Worm (Caenorhabditis elegans): ENCODE data around the gene uggt-1.

uggt-1 gene

DNA sequence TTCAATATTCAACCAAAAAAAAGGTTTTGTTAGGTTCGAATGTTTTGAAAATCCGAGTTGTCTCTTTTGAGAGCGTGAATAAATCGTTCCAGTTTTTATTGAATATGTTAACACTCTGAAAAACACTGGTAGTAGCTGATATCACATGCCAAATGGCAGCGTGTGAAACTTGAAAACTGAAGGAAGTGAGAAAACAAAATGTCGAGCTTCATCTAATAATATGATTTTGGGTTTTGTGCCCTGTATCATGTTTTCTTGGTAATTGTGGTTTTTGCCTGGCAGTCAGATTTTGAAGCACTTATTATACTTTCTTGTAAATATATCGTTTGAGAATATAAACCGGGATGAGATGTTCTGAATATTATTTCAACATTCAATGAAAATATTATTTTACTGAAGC is 2.0 kb upstream of the uggt-1 start, which contains the start of gene F48E3.6:
Gene F48E3.6, minus strand, starts transcription at position 101 of the 400 bp plus-strand sequence.
- TF ChIP-seq npax-4 (tag; optimal IDR thresholded peaks at IDR 0.05) = no peak
- TF ChIP-seq K02D7.2 (tag; optimal IDR thresholded peaks at IDR 0.05) = no peak
- TF ChIP-seq unc-86 (tag; optimal IDR thresholded peaks at IDR 0.05) = no peak
- TF ChIP-seq fkh-10 (GFP tag; optimal IDR thresholded peaks at IDR 0.05) = no peak
- no peak for TF ChIP-seq ceh-31 (tag; optimal IDR thresholded peaks at IDR 0.05)
- TF ChIP-seq fax-1 (tag; optimal IDR thresholded peaks at IDR 0.05) = no peak
- TF ChIP-seq ceh-2 (tag; optimal IDR thresholded peaks at IDR 0.05) = no peak
- no peak for TF ChIP-seq pat-9 (tag; optimal IDR thresholded peaks at IDR 0.05)
- no peak for TF ChIP-seq mec-3 (tag; optimal IDR thresholded peaks at IDR 0.05; ENCODE audit: borderline replicate concordance)
- no peak for TF ChIP-seq hlh-6 (tag; optimal IDR thresholded peaks at IDR 0.05)
- TF ChIP-seq dve-1 (tag; optimal IDR thresholded peaks at IDR 0.05) = no peak
- no peak for TF ChIP-seq unc-3 (GFP tag; conservative IDR thresholded peaks at IDR 0.05)
- no peak for TF ChIP-seq unc-3 (tag; optimal IDR thresholded peaks at IDR 0.05)
- TF ChIP-seq zip-5 (tag; optimal IDR thresholded peaks at IDR 0.05) = no peak
- no peak for TF ChIP-seq C38D4.7 (GFP tag; optimal IDR thresholded peaks at IDR 0.05)
- TF ChIP-seq che-1 (tag; optimal IDR thresholded peaks at IDR 0.05) = no peak
- no peak for TF ChIP-seq pha-2 (tag; optimal IDR thresholded peaks at IDR 0.05)
- no peak for TF ChIP-seq F13H6.1 (tag; optimal IDR thresholded peaks at IDR 0.05)
- no peak for TF ChIP-seq C08G9.2 (tag; optimal IDR thresholded peaks at IDR 0.05)
- TF ChIP-seq pax-1 (tag; optimal IDR thresholded peaks at IDR 0.05) = no peak
- TF ChIP-seq ceh-22 (tag; optimal IDR thresholded peaks at IDR 0.05) = no peak

ce11 chrX:7495491-7495890 is 5.3 kb downstream of the uggt-1 start, which contains the start of gene try-14:
TSS of gene try-14 (minus strand) at chrX:7495591.
- TF ChIP-seq ceh-14 (tag; optimal IDR thresholded peaks at IDR 0.05) (no peak), syd-9 (tag; optimal IDR thresholded peaks at IDR 0.05) (no peak), dmd-4 (tag; optimal IDR thresholded peaks at IDR 0.05; ENCODE audit: borderline replicate concordance) (no peak), pag-3 (tag; optimal IDR thresholded peaks at IDR 0.05; ENCODE audit: borderline replicate concordance) (no peak), elt-4 (tag; optimal IDR thresholded peaks at IDR 0.05) (no peak), npax-4 (tag; optimal IDR thresholded peaks at IDR 0.05) (no peak), lim-6 (tag; optimal IDR thresholded peaks at IDR 0.05) (no peak), ceh-6 (GFP tag; optimal IDR thresholded peaks at IDR 0.05) (no peak), pha-4 (tag; optimal IDR thresholded peaks at IDR 0.05) (no peak), tbx-2 (tag; optimal IDR thresholded peaks at IDR 0.05) (no peak), C08G9.2 (tag; optimal IDR thresholded peaks at IDR 0.05) (no peak), ceh-22 (tag; optimal IDR thresholded peaks at IDR 0.05) (no peak), ceh-45 (GFP tag; IDR thresholded peaks at IDR 0.05) (no peak), tbx-7 (tag; optimal IDR thresholded peaks at IDR 0.05) (no peak), che-1 (tag; optimal IDR thresholded peaks at IDR 0.05) (no peak), pha-2 (tag; optimal IDR thresholded peaks at IDR 0.05) (no peak), unc-3 (GFP tag; conservative IDR thresholded peaks at IDR 0.05) (no peak), unc-3 (tag; optimal IDR thresholded peaks at IDR 0.05) (no peak), ceh-31 (tag; optimal IDR thresholded peaks at IDR 0.05) (no peak), nhr-11 (tag; optimal IDR thresholded peaks at IDR 0.05) (no peak), ceh-24 (tag; optimal IDR thresholded peaks at IDR 0.05) (no peak)

DNA sequence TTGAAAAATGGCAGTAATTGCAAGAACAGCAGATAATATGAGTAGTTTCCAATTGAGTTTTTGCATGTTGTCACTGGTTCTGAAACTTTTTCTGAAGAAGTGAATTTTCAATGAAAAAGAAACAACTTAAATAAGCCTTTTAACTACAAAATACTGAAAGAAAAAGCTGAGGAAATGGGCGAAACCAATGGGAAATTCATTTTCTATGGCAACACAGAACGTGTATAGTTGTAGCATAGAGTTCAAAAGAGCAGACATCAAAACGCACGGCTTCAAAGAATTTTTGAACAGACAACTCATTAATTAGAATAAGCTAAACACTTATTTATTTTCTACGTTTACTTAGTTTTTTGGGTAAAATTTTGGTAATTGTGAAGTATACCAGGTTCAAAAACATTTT is 7.8 kb downstream of the uggt-1 start, which contains the start of gene F48E3.2:
Gene F48E3.2, minus strand, starts transcription at position 101 of the 400 bp plus-strand sequence.
- TF ChIP-seq hlh-8 (tag; optimal IDR thresholded peaks at IDR 0.05) (no peak), hlh-13 (GFP tag; optimal IDR thresholded peaks at IDR 0.05) (no peak), madf-2 (tag; optimal IDR thresholded peaks at IDR 0.05) (no peak), ceh-45 (GFP tag; IDR thresholded peaks at IDR 0.05) (no peak), fkh-6 (tag; optimal IDR thresholded peaks at IDR 0.05) (no peak), unc-3 (GFP tag; conservative IDR thresholded peaks at IDR 0.05) (no peak), unc-3 (tag; optimal IDR thresholded peaks at IDR 0.05) (no peak), Y22D7AL.16 (tag; optimal IDR thresholded peaks at IDR 0.05) (no peak), ztf-16 (tag; optimal IDR thresholded peaks at IDR 0.05) (no peak), ama-1 (optimal IDR thresholded peaks at IDR 0.05) (no peak), C08G9.2 (tag; optimal IDR thresholded peaks at IDR 0.05) (no peak), ceh-30 (tag; optimal IDR thresholded peaks at IDR 0.05) (no peak), lin-11 (tag; optimal IDR thresholded peaks at IDR 0.05) (no peak), ceh-48 (tag; optimal IDR thresholded peaks at IDR 0.05) (no peak), elt-4 (tag; optimal IDR thresholded peaks at IDR 0.05) (no peak)
